Worm (Caenorhabditis elegans) whole organism, L4/young adult: ENCODE measurements around the gene Y54G2A.41.

Experiments used
- W03F9.2 ChIP-seq: fragments of 150-350 bp; optimal IDR thresholded peaks from 2 replicates; lab custom pipeline; 2014; ENCODE audit warnings: missing biosample characterization, missing genetic modification characterization
- dao-5 ChIP-seq: sonication (generic microtip); optimal IDR thresholded peaks from 2 replicates; lab custom pipeline; 2016; ENCODE audit warnings: missing genotype, missing genetic modification characterization, moderate library complexity, missing compliant biosample characterization
- him-1 ChIP-seq: sonication (generic microtip); optimal IDR thresholded peaks from 2 replicates; lab custom pipeline; 2016; ENCODE audit warnings: missing genotype, missing genetic modification reagents, missing genetic modification characterization, missing compliant biosample characterization

ce11 chrIV:2764160-2764559 lies 12.5 kb downstream of the Y54G2A.41 start:
- TF ChIP-seq dao-5 (tag; lab: Kevin White, UChicago), result no peak
- no peak for TF ChIP-seq him-1 (tag; lab: Kevin White, UChicago)
- TF ChIP-seq W03F9.2 (tag; lab: Kevin White, UChicago), result no peak
